Comparison of ENCODE assay signal across 5 fruit fly cellular contexts in genomic region chr2L:2887760-2888600, dm6.
TF ChIP-seq lines count a peak whose summit lies in the region.

No protein-coding gene starts in this region.

- no peak for TF ChIP-seq CTCF in whole organism, embryonic (GFP tag; optimal IDR thresholded peaks at IDR 0.05; lab: Kevin White, UChicago)

TF ChIP-seq in whole organism, adult, 20 proteins besides CTCF, POLR2A, EP300 and RAD21:
- TF ChIP-seq Crg-1 (GFP tag; optimal IDR thresholded peaks at IDR 0.05; lab: Kevin White, UChicago) (no peak), Mnt (GFP tag; optimal IDR thresholded peaks at IDR 0.05; lab: Kevin White, UChicago) (no peak), CG1620 (GFP tag; optimal IDR thresholded peaks at IDR 0.05; lab: Kevin White, UChicago) (no peak), pad (GFP tag; optimal IDR thresholded peaks at IDR 0.05; lab: Kevin White, UChicago) (peak; percentile 24), CG11617 (GFP tag; optimal IDR thresholded peaks at IDR 0.05; lab: Kevin White, UChicago) (peak; percentile 28), ovo (GFP tag; optimal IDR thresholded peaks at IDR 0.05; lab: Kevin White, UChicago) (peak; percentile 92), kay (GFP tag; lab: Kevin White, UChicago; ENCODE audit: borderline replicate concordance) (peak; percentile 92), CG7101 (tag; optimal IDR thresholded peaks at IDR 0.05; lab: Kevin White, UChicago) (no peak)

TF ChIP-seq in whole organism, embryonic, 481 proteins besides CTCF, POLR2A, EP300 and RAD21 (continues in another document):
- no peak for TF ChIP-seq hbn (GFP tag; IDR thresholded peaks at IDR 0.05; lab: Robert Waterston, UW; ENCODE audit: partially characterized antibody)
- no peak for TF ChIP-seq CG1603 (tag; optimal IDR thresholded peaks at IDR 0.05; lab: Kevin White, UChicago)
- TF ChIP-seq sens (GFP tag; lab: Kevin White, UChicago): peak; percentile 81
- TF ChIP-seq sens-2 (GFP tag; IDR thresholded peaks at IDR 0.05; lab: Robert Waterston, UW): no peak
- TF ChIP-seq gcm2 (GFP tag; optimal IDR thresholded peaks at IDR 0.05; lab: Kevin White, UChicago): no peak
- no peak for TF ChIP-seq CG15601 (tag; optimal IDR thresholded peaks at IDR 0.05; lab: Kevin White, UChicago)
- peak; percentile 1 for TF ChIP-seq Deaf1 (tag; optimal IDR thresholded peaks at IDR 0.05; lab: Kevin White, UChicago)
- TF ChIP-seq CG3847 (GFP tag; IDR thresholded peaks at IDR 0.05; lab: Robert Waterston, UW): no peak
- TF ChIP-seq peb (GFP tag; IDR thresholded peaks at IDR 0.05; lab: Robert Waterston, UW): no peak
- TF ChIP-seq CG15269 (tag; optimal IDR thresholded peaks at IDR 0.05; lab: Kevin White, UChicago): no peak
- TF ChIP-seq Jarid2 (GFP tag; optimal IDR thresholded peaks at IDR 0.05; lab: Kevin White, UChicago): peak; percentile 42
- TF ChIP-seq B-H2 (GFP tag; optimal IDR thresholded peaks at IDR 0.05; lab: Kevin White, UChicago): no peak
- TF ChIP-seq YL-1 (GFP tag; optimal IDR thresholded peaks at IDR 0.05; lab: Kevin White, UChicago): no peak
- TF ChIP-seq D19A (tag; optimal IDR thresholded peaks at IDR 0.05; lab: Kevin White, UChicago): no peak
- no peak for TF ChIP-seq CG6654 (GFP tag; optimal IDR thresholded peaks at IDR 0.05; lab: Kevin White, UChicago)
- peak; percentile 1 for TF ChIP-seq Med (GFP tag; lab: Kevin White, UChicago)
- no peak for TF ChIP-seq Lhr (GFP tag; optimal IDR thresholded peaks at IDR 0.05; lab: Kevin White, UChicago)
- peak; percentile 99 for TF ChIP-seq CG5180 (GFP tag; optimal IDR thresholded peaks at IDR 0.05; lab: Kevin White, UChicago)
- no peak for TF ChIP-seq sd (tag; optimal IDR thresholded peaks at IDR 0.05; lab: Kevin White, UChicago)
- no peak for TF ChIP-seq CG8089 (GFP tag; optimal IDR thresholded peaks at IDR 0.05; lab: Kevin White, UChicago)
- no peak for TF ChIP-seq Six4 (GFP tag; optimal IDR thresholded peaks at IDR 0.05; lab: Kevin White, UChicago)
- no peak for TF ChIP-seq Atf6 (GFP tag; IDR thresholded peaks at IDR 0.05; lab: Robert Waterston, UW)
- no peak for TF ChIP-seq Ssrp (tag; optimal IDR thresholded peaks at IDR 0.05; lab: Kevin White, UChicago)

TF ChIP-seq in whole organism, prepupa, 60 proteins besides CTCF, POLR2A, EP300 and RAD21:
- peak; percentile 76 for TF ChIP-seq svp (GFP tag; lab: Kevin White, UChicago)
- peak in 1 of 2 experiments; percentile 19 for TF ChIP-seq salr (GFP tag; optimal IDR thresholded peaks at IDR 0.05; lab: Kevin White, UChicago)
- TF ChIP-seq ss (GFP tag; optimal IDR thresholded peaks at IDR 0.05; lab: Kevin White, UChicago): peak in 1 of 2 experiments; percentile 13
- TF ChIP-seq CG11902 (GFP tag; optimal IDR thresholded peaks at IDR 0.05; lab: Kevin White, UChicago): no peak
- peak; percentile 21; the same call in 1 of the 3 replicates for TF ChIP-seq CG6163 (GFP tag; IDR thresholded peaks at IDR 0.05; lab: Robert Waterston, UW)
- peak; percentile 71 for TF ChIP-seq Eip78C (GFP tag; lab: Kevin White, UChicago)
- TF ChIP-seq CG32006 (GFP tag; optimal IDR thresholded peaks at IDR 0.05; lab: Kevin White, UChicago): peak; percentile 3
- TF ChIP-seq CG6854 (GFP tag; optimal IDR thresholded peaks at IDR 0.05; lab: Kevin White, UChicago): no peak

TF ChIP-seq in whole organism, pupa, 21 proteins besides CTCF, POLR2A, EP300 and RAD21:
- TF ChIP-seq Pif1B (GFP tag; optimal IDR thresholded peaks at IDR 0.05; lab: Kevin White, UChicago) (peak; percentile 6), CG32121 (GFP tag; IDR thresholded peaks at IDR 0.05; lab: Robert Waterston, UW) (0 out of 2 replicates have a peak, but pooled peaks have one; percentile 8), CG14655 (GFP tag; optimal IDR thresholded peaks at IDR 0.05; lab: Kevin White, UChicago) (peak; percentile 4), Snoo (tag; optimal IDR thresholded peaks at IDR 0.05; lab: Kevin White, UChicago) (no peak), CG4496 (GFP tag; IDR thresholded peaks at IDR 0.05; lab: Robert Waterston, UW) (0 out of 3 replicates have a peak, but pooled peaks have one; percentile 13), D1 (tag; optimal IDR thresholded peaks at IDR 0.05; lab: Kevin White, UChicago) (peak; percentile 49), fd96Ca (GFP tag; IDR thresholded peaks at IDR 0.05; lab: Robert Waterston, UW) (no peak), CG12605 (GFP tag; IDR thresholded peaks at IDR 0.05; lab: Robert Waterston, UW) (0 out of 2 replicates have a peak, but pooled peaks have one; percentile 6)

TF ChIP-seq in whole organism, wandering third instar larva, 38 proteins besides CTCF, POLR2A, EP300 and RAD21:
- TF ChIP-seq rgr (GFP tag; optimal IDR thresholded peaks at IDR 0.05; lab: Kevin White, UChicago) (peak; percentile 12), HLH106 (tag; optimal IDR thresholded peaks at IDR 0.05; lab: Kevin White, UChicago) (no peak), sage (GFP tag; optimal IDR thresholded peaks at IDR 0.05; lab: Kevin White, UChicago) (peak; percentile 75)
